Worm (Caenorhabditis elegans) whole organism, mixed stage, embryonic: ENCODE results near the gene gtbp-1.

Experiments
- M03D4.4 ChIP-seq: sonication (generic microtip); optimal IDR thresholded peaks from 2 replicates; lab custom pipeline; 2017; ENCODE audit warnings: mild to moderate bottlenecking, missing genetic modification characterization, missing compliant biosample characterization
- bed-3 ChIP-seq: fragments of 200-800 bp; sonication (Bioruptor generic); optimal IDR thresholded peaks from 3 replicates; lab custom pipeline; 2018; ENCODE audit warnings: mild to moderate bottlenecking, missing genetic modification characterization, moderate library complexity, missing compliant biosample characterization
- blmp-1 ChIP-seq: fragments of 150-350 bp; optimal IDR thresholded peaks from 2 replicates; lab custom pipeline; 2014; ENCODE audit warnings: missing biosample characterization, missing genetic modification characterization
- ceh-83 ChIP-seq: fragments of 200-800 bp; sonication (Bioruptor generic); optimal IDR thresholded peaks from 2 replicates; lab custom pipeline; 2018; ENCODE audit warnings: mild to moderate bottlenecking, missing genetic modification characterization, missing compliant biosample characterization
- ces-1 ChIP-seq: fragments of 150-350 bp; optimal IDR thresholded peaks from 2 replicates; lab custom pipeline; 2014; ENCODE audit warnings: missing biosample characterization, missing genetic modification reagents, missing genetic modification characterization
- cnd-1 ChIP-seq: fragments of 200-800 bp; sonication (Bioruptor generic); optimal IDR thresholded peaks from 2 replicates; lab custom pipeline; 2018; ENCODE audit warnings: mild to moderate bottlenecking, missing genetic modification characterization, missing compliant biosample characterization
- drap-1 ChIP-seq: fragments of 200-800 bp; sonication (Bioruptor generic); optimal IDR thresholded peaks from 3 replicates; lab custom pipeline; 2018; ENCODE audit warnings: mild to moderate bottlenecking, missing genetic modification characterization, missing compliant biosample characterization
- elt-1 ChIP-seq: sonication (generic microtip); optimal IDR thresholded peaks from 2 replicates; lab custom pipeline; 2017; ENCODE audit warnings: missing genetic modification characterization, mild to moderate bottlenecking, missing compliant biosample characterization, antibody characterized with exemption, moderate library complexity, borderline replicate concordance; ENCODE audit not compliant: insufficient read depth
- elt-3 ChIP-seq: fragments of 150-350 bp; optimal IDR thresholded peaks from 2 replicates; lab custom pipeline; 2014; ENCODE audit warnings: missing biosample characterization, missing genetic modification characterization
- flh-1 ChIP-seq: fragments of 200-800 bp; sonication (Bioruptor generic); optimal IDR thresholded peaks from 2 replicates; lab custom pipeline; 2018; ENCODE audit warnings: mild to moderate bottlenecking, missing genetic modification characterization, moderate library complexity, missing compliant biosample characterization
- ham-2 ChIP-seq: fragments of 200-800 bp; sonication (Bioruptor generic); optimal IDR thresholded peaks from 2 replicates; lab custom pipeline; 2018; ENCODE audit warnings: mild to moderate bottlenecking, missing genetic modification characterization, missing compliant biosample characterization
- hlh-1 ChIP-seq: fragments of 150-350 bp; optimal IDR thresholded peaks from 2 replicates; lab custom pipeline; 2014; ENCODE audit warnings: missing biosample characterization, missing genetic modification reagents, missing genetic modification characterization
- lin-13 ChIP-seq: fragments of 150-350 bp; optimal IDR thresholded peaks from 2 replicates; lab custom pipeline; 2014; ENCODE audit warnings: missing biosample characterization, missing genetic modification characterization
- lsy-2 ChIP-seq: fragments of 150-350 bp; optimal IDR thresholded peaks from 2 replicates; lab custom pipeline; 2014; ENCODE audit warnings: missing biosample characterization, missing genetic modification characterization
- mab-5 ChIP-seq: fragments of 150-350 bp; optimal IDR thresholded peaks from 2 replicates; lab custom pipeline; 2014; ENCODE audit warnings: missing biosample characterization, missing genetic modification characterization
- mep-1 ChIP-seq: fragments of 150-350 bp; optimal IDR thresholded peaks from 2 replicates; lab custom pipeline; 2017; ENCODE audit warnings: missing biosample characterization, missing genetic modification reagents, missing genetic modification characterization, inconsistent platforms
- nhr-12 ChIP-seq: fragments of 150-350 bp; optimal IDR thresholded peaks from 2 replicates; lab custom pipeline; 2014; ENCODE audit warnings: missing biosample characterization, missing genetic modification characterization
- nhr-2 ChIP-seq: fragments of 150-350 bp; optimal IDR thresholded peaks from 2 replicates; lab custom pipeline; 2014; ENCODE audit warnings: missing biosample characterization, missing genetic modification characterization
- nhr-237 ChIP-seq: fragments of 150-350 bp; optimal IDR thresholded peaks from 2 replicates; lab custom pipeline; 2014; ENCODE audit warnings: missing biosample characterization, missing genetic modification characterization
- nhr-28 ChIP-seq: fragments of 150-350 bp; optimal IDR thresholded peaks from 2 replicates; lab custom pipeline; 2014; ENCODE audit warnings: missing biosample characterization, missing genetic modification characterization
- pha-4 ChIP-seq: fragments of 150-350 bp; optimal IDR thresholded peaks from 2 replicates; lab custom pipeline; 2018; ENCODE audit warnings: missing biosample characterization, missing genetic modification reagents, missing genetic modification characterization
- sem-2 ChIP-seq: fragments of 200-800 bp; sonication (Bioruptor generic); optimal IDR thresholded peaks from 2 replicates; lab custom pipeline; 2018; ENCODE audit warnings: mild to moderate bottlenecking, missing genetic modification characterization, missing compliant biosample characterization
- snpc-4 ChIP-seq: fragments of 150-350 bp; optimal IDR thresholded peaks from 2 replicates; lab custom pipeline; 2014; ENCODE audit warnings: missing biosample characterization, missing genetic modification characterization
- sptf-1 ChIP-seq: sonication (generic microtip); optimal IDR thresholded peaks from 2 replicates; lab custom pipeline; 2017; ENCODE audit warnings: mild to moderate bottlenecking, missing genetic modification characterization, moderate library complexity, missing compliant biosample characterization
- tbx-8 ChIP-seq: fragments of 200-800 bp; sonication (Bioruptor generic); optimal IDR thresholded peaks from 2 replicates; lab custom pipeline; 2018; ENCODE audit warnings: mild to moderate bottlenecking, missing genetic modification characterization, moderate library complexity, missing compliant biosample characterization
- unc-120 ChIP-seq: sonication (generic microtip); optimal IDR thresholded peaks from 2 replicates; lab custom pipeline; 2017; ENCODE audit warnings: missing genetic modification characterization, missing compliant biosample characterization; ENCODE audit not compliant: poor library complexity, severe bottlenecking
- unc-62 ChIP-seq: fragments of 150-350 bp; optimal IDR thresholded peaks from 2 replicates; lab custom pipeline; 2014; ENCODE audit warnings: missing biosample characterization, missing genetic modification reagents, missing genetic modification characterization
- zip-8 ChIP-seq: fragments of 150-350 bp; optimal IDR thresholded peaks from 2 replicates; lab custom pipeline; 2014; ENCODE audit warnings: missing biosample characterization, missing genetic modification characterization
- ztf-11 ChIP-seq: fragments of 150-350 bp; optimal IDR thresholded peaks from 2 replicates; lab custom pipeline; 2014; ENCODE audit warnings: missing biosample characterization, missing genetic modification characterization

Gene gtbp-1

DNA sequence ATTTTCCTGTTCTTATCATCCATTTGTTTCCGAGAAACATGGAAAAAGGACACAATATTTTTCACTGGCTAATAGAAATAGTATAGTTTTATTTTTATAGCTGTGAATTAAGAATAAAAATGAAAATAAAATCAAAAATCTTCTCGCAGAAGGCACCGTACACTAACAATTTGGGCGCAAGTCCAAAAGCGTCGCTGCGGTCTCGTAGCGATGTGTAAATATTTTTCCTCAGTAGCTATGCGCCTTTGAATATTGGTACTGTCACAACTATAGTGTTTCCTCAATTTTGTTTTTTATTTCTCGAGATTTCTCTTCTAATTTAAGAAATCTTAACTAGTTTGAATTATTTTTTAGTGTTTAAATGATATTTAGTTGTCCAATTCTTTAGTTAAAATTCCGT lies 28.3 kb upstream of the gtbp-1 start:
- no peak for TF ChIP-seq nhr-2 (tag; lab: Kevin White, UChicago)
- TF ChIP-seq tbx-8: no peak
- no peak for TF ChIP-seq mep-1
- TF ChIP-seq, all 35 proteins: peak for 0

DNA sequence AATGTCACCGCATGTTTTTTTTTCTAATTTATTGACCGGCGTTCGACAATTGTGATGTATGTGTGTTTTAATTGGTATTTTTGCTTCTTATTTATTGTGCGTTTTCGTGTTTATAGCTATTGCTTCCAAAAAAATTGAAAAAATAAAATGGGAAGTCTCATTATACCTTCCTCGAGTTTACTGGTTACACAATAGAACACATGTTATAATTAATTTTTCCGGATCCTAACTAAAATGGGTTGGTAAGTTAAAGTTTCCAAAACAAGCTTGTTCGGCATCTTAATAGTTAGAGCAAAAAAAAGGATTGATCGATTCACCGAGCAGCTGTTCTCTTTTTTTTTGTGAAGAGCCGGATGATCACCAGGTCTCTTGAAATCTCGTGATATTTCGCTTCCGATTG lies 26.7 kb upstream of the gtbp-1 start, which contains the start of gene ttr-54:
Gene ttr-54 (plus strand): TSS at position 301 of the 400 bp plus-strand sequence.
- TF ChIP-seq unc-62 (GFP tag; lab: Kevin White, UChicago) (no peak), hlh-1 (tag; lab: Kevin White, UChicago) (peak; percentile 56), sem-2 (no peak)

DNA sequence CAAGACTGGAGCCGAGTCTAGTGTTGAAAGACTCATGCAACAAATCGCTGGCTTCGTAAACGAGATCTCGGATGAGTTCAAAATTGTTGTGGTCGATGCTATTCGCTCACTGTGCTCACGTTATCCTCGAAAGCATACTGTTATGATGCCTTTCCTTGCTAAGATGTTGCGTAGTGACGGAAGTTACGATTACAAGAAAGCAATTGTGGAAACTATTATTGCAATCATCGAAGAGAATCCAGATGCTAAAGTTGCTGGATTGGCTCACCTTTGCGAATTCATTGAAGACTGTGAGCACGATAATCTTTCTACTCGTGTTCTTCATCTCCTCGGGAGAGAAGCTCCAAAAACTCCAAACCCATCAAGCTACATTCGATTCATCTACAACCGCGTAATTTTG lies 24.7 kb upstream of the gtbp-1 start:
- TF ChIP-seq nhr-12 (tag; lab: Kevin White, UChicago) (no peak), lin-13 (no peak), elt-1 (tag; lab: Kevin White, UChicago) (no peak), sptf-1 (tag; lab: Kevin White, UChicago) (no peak), unc-120 (tag; lab: Kevin White, UChicago) (no peak), ceh-83 (GFP tag; lab: Kevin White, UChicago) (no peak), snpc-4 (tag; lab: Kevin White, UChicago) (no peak), nhr-28 (tag; lab: Kevin White, UChicago) (no peak), mep-1 (no peak), mab-5 (tag; lab: Kevin White, UChicago) (no peak), ztf-11 (no peak), pha-4 (no peak), drap-1 (GFP tag; lab: Kevin White, UChicago) (no peak), M03D4.4 (tag; lab: Kevin White, UChicago) (no peak), elt-3 (tag; lab: Kevin White, UChicago) (no peak), ham-2 (GFP tag; lab: Kevin White, UChicago) (no peak)

DNA sequence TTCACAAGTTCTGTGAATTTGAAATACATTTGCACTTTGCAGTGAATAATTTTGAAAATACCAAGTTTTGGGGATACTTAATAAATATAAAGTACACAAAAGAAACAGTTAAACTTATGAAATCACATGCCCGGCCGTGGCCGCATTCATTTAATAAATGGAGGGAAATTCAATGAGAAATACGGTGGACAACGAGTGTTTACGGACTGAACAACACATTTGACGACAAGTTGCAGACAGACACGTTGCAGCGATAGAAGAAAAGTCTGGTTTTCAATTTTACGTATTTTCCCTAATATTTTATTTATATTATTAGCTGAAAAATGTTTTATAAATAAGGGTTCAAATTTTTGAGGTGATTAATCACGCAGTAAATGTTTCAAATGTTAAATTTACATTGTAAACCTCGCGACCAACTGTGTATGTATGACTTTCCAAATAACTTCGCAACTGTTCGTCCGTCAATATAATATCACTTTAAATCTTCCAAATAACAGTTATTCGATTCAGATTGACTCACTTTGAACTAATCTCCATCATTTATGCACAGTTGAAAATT lies 22.8 kb upstream of the gtbp-1 start, which contains the start of gene copg-1:
Gene copg-1 (plus strand): TSS at position 509 of the 559 bp plus-strand sequence.
- no peak for TF ChIP-seq flh-1 (GFP tag; lab: Kevin White, UChicago)
- TF ChIP-seq ces-1: peak; percentile 92
- peak; percentile 28 for TF ChIP-seq nhr-2 (tag; lab: Kevin White, UChicago)
- TF ChIP-seq lsy-2 (tag; lab: Kevin White, UChicago): peak; percentile 92
- no peak for TF ChIP-seq blmp-1
- TF ChIP-seq sptf-1 (tag; lab: Kevin White, UChicago): no peak

DNA sequence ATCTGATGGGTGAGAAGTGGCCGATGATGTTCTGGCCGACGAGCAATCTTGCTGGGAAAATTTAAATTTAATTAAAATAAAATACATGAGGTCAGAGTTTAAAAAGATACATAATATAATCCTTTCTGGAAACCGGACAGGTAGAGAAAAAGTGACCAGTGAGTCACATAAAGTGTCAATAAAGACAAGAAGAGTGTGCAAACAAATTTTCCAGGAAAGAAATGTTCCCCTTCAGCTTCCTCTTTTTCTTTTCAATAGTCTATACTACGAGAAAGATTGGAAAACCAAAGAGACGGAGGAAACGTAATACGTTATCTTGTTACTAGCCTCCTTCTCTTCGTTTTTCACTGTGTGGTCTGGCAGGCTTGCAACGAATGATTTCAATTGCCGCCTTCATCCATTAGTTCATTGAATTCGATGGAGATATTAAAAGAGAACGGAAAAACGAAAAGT lies 21.8 kb upstream of the gtbp-1 start, which contains the start of gene tsp-12:
Gene tsp-12 (minus strand): TSS at position 51 of the 453 bp plus-strand sequence.
- TF ChIP-seq ceh-83 (GFP tag; lab: Kevin White, UChicago): no peak
- no peak for TF ChIP-seq zip-8 (tag; lab: Kevin White, UChicago)
- no peak for TF ChIP-seq cnd-1 (tag; lab: Kevin White, UChicago)
- no peak for TF ChIP-seq drap-1 (GFP tag; lab: Kevin White, UChicago)
- no peak for TF ChIP-seq nhr-2 (tag; lab: Kevin White, UChicago)
- no peak for TF ChIP-seq blmp-1
- TF ChIP-seq nhr-12 (tag; lab: Kevin White, UChicago): no peak
- TF ChIP-seq flh-1 (GFP tag; lab: Kevin White, UChicago): no peak
- TF ChIP-seq sem-2: no peak
- peak; percentile 83 for TF ChIP-seq ces-1
- TF ChIP-seq snpc-4 (tag; lab: Kevin White, UChicago): no peak
- peak; percentile 27 for TF ChIP-seq sptf-1 (tag; lab: Kevin White, UChicago)
- no peak for TF ChIP-seq bed-3
- TF ChIP-seq hlh-1 (tag; lab: Kevin White, UChicago): no peak

DNA sequence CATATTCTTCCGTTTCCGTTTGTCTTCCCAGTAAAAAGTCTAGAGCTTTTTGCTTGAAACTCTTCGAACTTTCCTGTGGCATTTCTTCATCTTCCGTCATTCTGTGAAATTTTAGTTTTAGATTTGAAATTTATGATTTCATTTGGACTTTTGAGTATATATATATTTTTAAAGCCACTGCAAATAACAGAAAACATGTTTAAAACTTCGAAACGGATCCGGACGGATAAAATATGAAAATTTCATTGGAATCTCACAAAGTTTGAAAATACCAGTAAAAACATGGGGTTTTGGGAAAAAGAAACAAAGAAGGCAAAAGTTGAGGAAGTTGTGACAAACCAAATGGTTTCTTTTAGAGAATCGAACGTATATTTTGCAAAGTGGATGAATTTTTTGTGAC lies 20.2 kb upstream of the gtbp-1 start, which contains the start of gene pigs-1:
Gene pigs-1 (minus strand): TSS at position 101 of the 400 bp plus-strand sequence.
- TF ChIP-seq nhr-12 (tag; lab: Kevin White, UChicago) (no peak), sem-2 (no peak), tbx-8 (no peak), cnd-1 (tag; lab: Kevin White, UChicago) (no peak), hlh-1 (tag; lab: Kevin White, UChicago) (no peak), nhr-237 (no peak)
